Fruit fly (Drosophila melanogaster): ENCODE measurements around the gene nej.

Gene nej

dm6 chrX:9689129-9689528 is 2.3 kb upstream of the nej start (continued):
- peak; percentile 22 for TF ChIP-seq nmo (GFP tag; optimal IDR thresholded peaks at IDR 0.05)
- peak; percentile 56 for TF ChIP-seq gem (tag; optimal IDR thresholded peaks at IDR 0.05)
- no peak for TF ChIP-seq z (GFP tag; IDR thresholded peaks at IDR 0.05)
- no peak for TF ChIP-seq aop (GFP tag; IDR thresholded peaks at IDR 0.05)
- no peak for TF ChIP-seq pnt (GFP tag; optimal IDR thresholded peaks at IDR 0.05)
- TF ChIP-seq danr (GFP tag; IDR thresholded peaks at IDR 0.05), result no peak
- peak; percentile 34 for TF ChIP-seq CG15479 (GFP tag; optimal IDR thresholded peaks at IDR 0.05)
- peak; percentile 70 for TF ChIP-seq dmrt11E (tag; optimal IDR thresholded peaks at IDR 0.05)
- no peak for TF ChIP-seq CG6254 (GFP tag; optimal IDR thresholded peaks at IDR 0.05)
- TF ChIP-seq gsb (GFP tag; IDR thresholded peaks at IDR 0.05), result no peak
- peak; percentile 60 for TF ChIP-seq CG7271 (tag; optimal IDR thresholded peaks at IDR 0.05)
- TF ChIP-seq Eip74EF (GFP tag; optimal IDR thresholded peaks at IDR 0.05), result no peak
- TF ChIP-seq gt (GFP tag; IDR thresholded peaks at IDR 0.05), result no peak
- TF ChIP-seq bsh (GFP tag; optimal IDR thresholded peaks at IDR 0.05), result no peak
- TF ChIP-seq wdn (GFP tag; IDR thresholded peaks at IDR 0.05), result no peak
- no peak for TF ChIP-seq CG2678 (tag; optimal IDR thresholded peaks at IDR 0.05)
- TF ChIP-seq slbo (GFP tag; IDR thresholded peaks at IDR 0.05), result no peak
- TF ChIP-seq BtbVII (GFP tag; optimal IDR thresholded peaks at IDR 0.05), result no peak
- peak; percentile 46 for TF ChIP-seq phol (tag; optimal IDR thresholded peaks at IDR 0.05)
- no peak for TF ChIP-seq sc (optimal IDR thresholded peaks at IDR 0.05)
- no peak for TF ChIP-seq sc (GFP tag; optimal IDR thresholded peaks at IDR 0.05)
- no peak for TF ChIP-seq Spps (tag; optimal IDR thresholded peaks at IDR 0.05)
- no peak for TF ChIP-seq fd96Cb (tag; optimal IDR thresholded peaks at IDR 0.05)
- TF ChIP-seq CG6689 (GFP tag; IDR thresholded peaks at IDR 0.05), result no peak
- TF ChIP-seq CG11398 (GFP tag; optimal IDR thresholded peaks at IDR 0.05), result no peak
- TF ChIP-seq ATbp (GFP tag; optimal IDR thresholded peaks at IDR 0.05), result no peak
- no peak for TF ChIP-seq CG1602 (GFP tag; optimal IDR thresholded peaks at IDR 0.05)
- no peak for TF ChIP-seq sisA (GFP tag; IDR thresholded peaks at IDR 0.05)
- no peak for TF ChIP-seq CG7556 (GFP tag; optimal IDR thresholded peaks at IDR 0.05)
- TF ChIP-seq CG2712 (tag; optimal IDR thresholded peaks at IDR 0.05), result peak; percentile 61
- TF ChIP-seq CG18262 (tag; optimal IDR thresholded peaks at IDR 0.05), result peak; percentile 55
- peak; percentile 73 for TF ChIP-seq fd102C (GFP tag; optimal IDR thresholded peaks at IDR 0.05)
- peak; percentile 15 for TF ChIP-seq CG7839 (tag; optimal IDR thresholded peaks at IDR 0.05)
- no peak for TF ChIP-seq CG2202 (tag; optimal IDR thresholded peaks at IDR 0.05)
- TF ChIP-seq D19A (tag; optimal IDR thresholded peaks at IDR 0.05), result peak; percentile 10
- no peak for TF ChIP-seq CG8944 (GFP tag; optimal IDR thresholded peaks at IDR 0.05)
- no peak for TF ChIP-seq lab (GFP tag; optimal IDR thresholded peaks at IDR 0.05)
- no peak for TF ChIP-seq CG15601 (tag; optimal IDR thresholded peaks at IDR 0.05)
- TF ChIP-seq CG8924 (tag; optimal IDR thresholded peaks at IDR 0.05), result peak; percentile 55
- TF ChIP-seq sens (GFP tag), result peak; percentile 59
- TF ChIP-seq CG7745 (tag; optimal IDR thresholded peaks at IDR 0.05), result no peak
- no peak for TF ChIP-seq C15 (GFP tag; IDR thresholded peaks at IDR 0.05)

dm6 chrX:9687623-9688022 is 757 bp upstream of the nej start:
- TF ChIP-seq cwo (GFP tag; optimal IDR thresholded peaks at IDR 0.05) (peak; percentile 91), CG12942 (GFP tag; optimal IDR thresholded peaks at IDR 0.05) (peak; percentile 82), Sry-δ (GFP tag; optimal IDR thresholded peaks at IDR 0.05) (peak; percentile 28), NFAT (GFP tag; IDR thresholded peaks at IDR 0.05) (peak; percentile 94), lilli (GFP tag; optimal IDR thresholded peaks at IDR 0.05) (peak; percentile 90), twi (tag; optimal IDR thresholded peaks at IDR 0.05) (peak; percentile 84), HmgD (GFP tag; optimal IDR thresholded peaks at IDR 0.05) (no peak), crol (GFP tag; IDR thresholded peaks at IDR 0.05) (no peak; the same call in 1 of the 2 replicates), Hey (tag; optimal IDR thresholded peaks at IDR 0.05) (peak; percentile 77), CG8478 (optimal IDR thresholded peaks at IDR 0.05) (no peak), CG4820 (GFP tag; optimal IDR thresholded peaks at IDR 0.05) (peak; percentile 91), vnd (GFP tag; IDR thresholded peaks at IDR 0.05; ENCODE audit: partially characterized antibody) (no peak), CG4360 (GFP tag; IDR thresholded peaks at IDR 0.05) (peak; percentile 72)

All from whole organism, embryonic.